Worm (Caenorhabditis elegans): Measurements from ENCODE around the gene sri-7.

DNA sequence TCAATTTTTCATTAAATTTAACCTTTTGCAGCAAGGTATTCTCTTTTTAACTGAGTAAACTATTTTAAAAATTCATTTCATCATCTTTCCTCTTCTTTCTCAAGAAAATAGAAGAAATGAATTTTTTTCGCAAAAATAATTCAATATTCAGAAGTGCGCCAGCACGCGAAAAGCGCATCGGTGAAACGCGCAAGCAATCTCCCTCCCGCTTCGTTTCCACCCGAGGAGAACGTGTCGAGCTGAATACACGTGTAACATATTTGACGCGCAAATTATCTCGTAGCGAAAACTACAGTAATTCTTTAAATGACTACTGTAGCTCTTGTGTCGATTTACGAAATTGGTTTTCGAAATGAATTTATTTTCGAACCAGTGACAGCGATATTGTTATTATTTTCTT, 8.1 kb upstream of the sri-7 start:
- TF ChIP-seq jun-1 (tag; optimal IDR thresholded peaks at IDR 0.05) (no peak), ama-1 (optimal IDR thresholded peaks at IDR 0.05) (no peak), mdl-1 (tag; optimal IDR thresholded peaks at IDR 0.05) (no peak), unc-39 (tag; optimal IDR thresholded peaks at IDR 0.05) (no peak), hmg-11 (tag; optimal IDR thresholded peaks at IDR 0.05) (no peak)
